Fruit fly (Drosophila melanogaster): ENCODE measurements around the gene Taf11.

Gene Taf11

dm6 chr2L:9763212-9763869, at the start of gene Taf11, which contains the start of gene und:
Gene Taf11 (minus strand): TSS chr2L:9763262.
Gene und (plus strand): TSS chr2L:9763369.
- TF ChIP-seq kay (GFP tag; ENCODE audit: borderline replicate concordance) (no peak), bab1 (GFP tag; optimal IDR thresholded peaks at IDR 0.05) (peak; percentile 17), CG14711 (tag; optimal IDR thresholded peaks at IDR 0.05) (peak; percentile 51), tj (GFP tag; optimal IDR thresholded peaks at IDR 0.05) (no peak), Clk (GFP tag; optimal IDR thresholded peaks at IDR 0.05) (peak; percentile 0), ovo (GFP tag; optimal IDR thresholded peaks at IDR 0.05) (peak; percentile 27), Hr96 (GFP tag; optimal IDR thresholded peaks at IDR 0.05) (peak; percentile 39), CG33017 (tag; optimal IDR thresholded peaks at IDR 0.05) (peak; percentile 13), cnc (optimal IDR thresholded peaks at IDR 0.05) (no peak), Mnt (GFP tag; optimal IDR thresholded peaks at IDR 0.05) (peak; percentile 80), CG11617 (GFP tag; optimal IDR thresholded peaks at IDR 0.05) (peak; percentile 53), CG7101 (tag; optimal IDR thresholded peaks at IDR 0.05) (peak; percentile 42), cic (GFP tag; optimal IDR thresholded peaks at IDR 0.05) (peak; percentile 30), CG12768 (GFP tag; optimal IDR thresholded peaks at IDR 0.05) (peak; percentile 71), toe (GFP tag; optimal IDR thresholded peaks at IDR 0.05) (peak; percentile 54), CG1620 (GFP tag; optimal IDR thresholded peaks at IDR 0.05) (peak; percentile 44), CG7045 (GFP tag; optimal IDR thresholded peaks at IDR 0.05) (peak; percentile 78), CG5204 (GFP tag; optimal IDR thresholded peaks at IDR 0.05) (no peak), Crg-1 (GFP tag; optimal IDR thresholded peaks at IDR 0.05) (peak; percentile 78), pad (GFP tag; optimal IDR thresholded peaks at IDR 0.05) (peak; percentile 74)

dm6 chr2L:9792945-9793344, 29.9 kb upstream of the Taf11 start, which contains the start of gene CG13123:
Gene CG13123 (minus strand): TSS chr2L:9793107.
- peak; percentile 34 for TF ChIP-seq tj (GFP tag; optimal IDR thresholded peaks at IDR 0.05)
- TF ChIP-seq CG14711 (tag; optimal IDR thresholded peaks at IDR 0.05) = peak; percentile 67
- peak; percentile 46 for TF ChIP-seq bab1 (GFP tag; optimal IDR thresholded peaks at IDR 0.05)
- no peak for TF ChIP-seq toe (GFP tag; optimal IDR thresholded peaks at IDR 0.05)

- TF ChIP-seq cnc (optimal IDR thresholded peaks at IDR 0.05) = peak; percentile 85 to 94
- TF ChIP-seq cic (GFP tag; optimal IDR thresholded peaks at IDR 0.05) = peak; percentile 27
- peak; percentile 1 for TF ChIP-seq Mnt (GFP tag; optimal IDR thresholded peaks at IDR 0.05)
- TF ChIP-seq CG1620 (GFP tag; optimal IDR thresholded peaks at IDR 0.05) = no peak
- peak; percentile 16 for TF ChIP-seq CG7101 (tag; optimal IDR thresholded peaks at IDR 0.05)
- no peak for TF ChIP-seq kay (GFP tag; ENCODE audit: borderline replicate concordance)
- peak; percentile 62 for TF ChIP-seq tj (GFP tag; optimal IDR thresholded peaks at IDR 0.05)
- peak; percentile 57 for TF ChIP-seq bab1 (GFP tag; optimal IDR thresholded peaks at IDR 0.05)
These were observed 27.5 kb upstream of the Taf11 start, which contains the start of gene CG4036 for dm6 chr2L:9790535-9790992. Gene CG4036 (plus strand): TSS chr2L:9790882.

dm6 chr2L:9785917-9786432, 22.9 kb upstream of the Taf11 start:
- TF ChIP-seq CG5204 (GFP tag; optimal IDR thresholded peaks at IDR 0.05) = no peak
- peak; percentile 2 for TF ChIP-seq Crg-1 (GFP tag; optimal IDR thresholded peaks at IDR 0.05)
- TF ChIP-seq CG7101 (tag; optimal IDR thresholded peaks at IDR 0.05) = peak; percentile 31
- TF ChIP-seq tj (GFP tag; optimal IDR thresholded peaks at IDR 0.05) = peak; percentile 40
- no peak for TF ChIP-seq CG14711 (tag; optimal IDR thresholded peaks at IDR 0.05)
- TF ChIP-seq CG12768 (GFP tag; optimal IDR thresholded peaks at IDR 0.05) = peak; percentile 55
- peak; percentile 79 for TF ChIP-seq Mnt (GFP tag; optimal IDR thresholded peaks at IDR 0.05)
- peak; percentile 56 for TF ChIP-seq CG11617 (GFP tag; optimal IDR thresholded peaks at IDR 0.05)
- no peak for TF ChIP-seq cnc (optimal IDR thresholded peaks at IDR 0.05)
- TF ChIP-seq toe (GFP tag; optimal IDR thresholded peaks at IDR 0.05) = no peak
- no peak for TF ChIP-seq kay (GFP tag; ENCODE audit: borderline replicate concordance)
- TF ChIP-seq ovo (GFP tag; optimal IDR thresholded peaks at IDR 0.05) = no peak
- peak; percentile 78 for TF ChIP-seq cic (GFP tag; optimal IDR thresholded peaks at IDR 0.05)
- TF ChIP-seq bab1 (GFP tag; optimal IDR thresholded peaks at IDR 0.05) = no peak
- peak; percentile 17 for TF ChIP-seq CG1620 (GFP tag; optimal IDR thresholded peaks at IDR 0.05)
- TF ChIP-seq pad (GFP tag; optimal IDR thresholded peaks at IDR 0.05) = peak; percentile 14
- TF ChIP-seq CG7045 (GFP tag; optimal IDR thresholded peaks at IDR 0.05) = peak; percentile 38
- TF ChIP-seq CG33017 (tag; optimal IDR thresholded peaks at IDR 0.05) = peak; percentile 48

- TF ChIP-seq CG7045 (GFP tag; optimal IDR thresholded peaks at IDR 0.05) (no peak), cnc (optimal IDR thresholded peaks at IDR 0.05) (no peak), Crg-1 (GFP tag; optimal IDR thresholded peaks at IDR 0.05) (no peak), tj (GFP tag; optimal IDR thresholded peaks at IDR 0.05) (no peak), pad (GFP tag; optimal IDR thresholded peaks at IDR 0.05) (no peak), CG33017 (tag; optimal IDR thresholded peaks at IDR 0.05) (no peak), Hr96 (GFP tag; optimal IDR thresholded peaks at IDR 0.05) (no peak), CG1620 (GFP tag; optimal IDR thresholded peaks at IDR 0.05) (no peak), bab1 (GFP tag; optimal IDR thresholded peaks at IDR 0.05) (no peak), CG7101 (tag; optimal IDR thresholded peaks at IDR 0.05) (no peak), toe (GFP tag; optimal IDR thresholded peaks at IDR 0.05) (no peak), cic (GFP tag; optimal IDR thresholded peaks at IDR 0.05) (no peak), CG14711 (tag; optimal IDR thresholded peaks at IDR 0.05) (no peak), kay (GFP tag; ENCODE audit: borderline replicate concordance) (no peak), CG11617 (GFP tag; optimal IDR thresholded peaks at IDR 0.05) (no peak), CG12768 (GFP tag; optimal IDR thresholded peaks at IDR 0.05) (no peak), Clk (GFP tag; optimal IDR thresholded peaks at IDR 0.05) (no peak), Mnt (GFP tag; optimal IDR thresholded peaks at IDR 0.05) (no peak)
These were observed 21.4 kb upstream of the Taf11 start for dm6 chr2L:9784468-9784867.

dm6 chr2L:9783130-9783529, 20.1 kb upstream of the Taf11 start:
- TF ChIP-seq tj (GFP tag; optimal IDR thresholded peaks at IDR 0.05) = no peak
- TF ChIP-seq toe (GFP tag; optimal IDR thresholded peaks at IDR 0.05) = no peak
- no peak for TF ChIP-seq CG5204 (GFP tag; optimal IDR thresholded peaks at IDR 0.05)
- no peak for TF ChIP-seq pad (GFP tag; optimal IDR thresholded peaks at IDR 0.05)
- no peak for TF ChIP-seq cic (GFP tag; optimal IDR thresholded peaks at IDR 0.05)
- no peak for TF ChIP-seq kay (GFP tag; ENCODE audit: borderline replicate concordance)
- TF ChIP-seq Hr96 (GFP tag; optimal IDR thresholded peaks at IDR 0.05) = no peak
- TF ChIP-seq CG11617 (GFP tag; optimal IDR thresholded peaks at IDR 0.05) = no peak
- no peak for TF ChIP-seq Crg-1 (GFP tag; optimal IDR thresholded peaks at IDR 0.05)
- TF ChIP-seq Mnt (GFP tag; optimal IDR thresholded peaks at IDR 0.05) = no peak
- TF ChIP-seq CG14711 (tag; optimal IDR thresholded peaks at IDR 0.05) = no peak
- no peak for TF ChIP-seq CG1620 (GFP tag; optimal IDR thresholded peaks at IDR 0.05)
- TF ChIP-seq CG7101 (tag; optimal IDR thresholded peaks at IDR 0.05) = no peak
- no peak for TF ChIP-seq cnc (optimal IDR thresholded peaks at IDR 0.05)
- TF ChIP-seq CG12768 (GFP tag; optimal IDR thresholded peaks at IDR 0.05) = no peak
- TF ChIP-seq ovo (GFP tag; optimal IDR thresholded peaks at IDR 0.05) = no peak
